Worm (Caenorhabditis elegans) whole organism, L3 larva: Measurements from ENCODE around the gene pfd-2.

Experiments used
- R02D3.7 ChIP-seq: fragments of 150-350 bp; optimal IDR thresholded peaks from 2 replicates; lab custom pipeline; 2014; ENCODE audit warnings: missing biosample characterization, missing genetic modification characterization
- ZK546.5 ChIP-seq: sonication (generic microtip); optimal IDR thresholded peaks from 2 replicates; lab custom pipeline; 2017; ENCODE audit warnings: missing biosample characterization, missing genetic modification characterization
- aly-2 ChIP-seq: fragments of 150-350 bp; optimal IDR thresholded peaks from 2 replicates; lab custom pipeline; 2014; ENCODE audit warnings: missing biosample characterization, missing genetic modification characterization
- ama-1 ChIP-seq: fragments of 150-350 bp; optimal IDR thresholded peaks from 2 replicates; lab custom pipeline; 2018
- ceh-16 ChIP-seq: sonication (generic microtip); optimal IDR thresholded peaks from 2 replicates; lab custom pipeline; 2017; ENCODE audit warnings: missing biosample characterization, missing genetic modification characterization
- ceh-28 ChIP-seq: fragments of 150-350 bp; optimal IDR thresholded peaks from 2 replicates; lab custom pipeline; 2014; ENCODE audit warnings: missing biosample characterization, missing genetic modification reagents, missing genetic modification characterization
- ceh-82 ChIP-seq: fragments of 150-350 bp; optimal IDR thresholded peaks from 2 replicates; lab custom pipeline; 2014; ENCODE audit warnings: missing biosample characterization, missing genetic modification characterization
- ceh-9 ChIP-seq: sonication (generic microtip); optimal IDR thresholded peaks from 2 replicates; lab custom pipeline; 2018; ENCODE audit warnings: missing biosample characterization, missing genetic modification characterization
- daf-12 ChIP-seq: fragments of 150-350 bp; optimal IDR thresholded peaks from 2 replicates; lab custom pipeline; 2014; ENCODE audit warnings: missing biosample characterization, missing genetic modification reagents, missing genetic modification characterization
- egl-27 ChIP-seq: sonication (generic microtip); optimal IDR thresholded peaks from 4 replicates; lab custom pipeline; 2017; ENCODE audit warnings: missing biosample characterization, missing genetic modification reagents, missing genetic modification characterization
- egl-5 ChIP-seq: fragments of 150-350 bp; optimal IDR thresholded peaks from 2 replicates; lab custom pipeline; 2017; ENCODE audit warnings: missing biosample characterization, missing genetic modification reagents, missing genetic modification characterization, inconsistent platforms
- elt-1 ChIP-seq: fragments of 150-350 bp; optimal IDR thresholded peaks from 2 replicates; lab custom pipeline; 2014; ENCODE audit warnings: missing biosample characterization, missing genetic modification characterization
- elt-2 ChIP-seq: sonication (generic microtip); optimal IDR thresholded peaks from 2 replicates; lab custom pipeline; 2016; ENCODE audit warnings: missing genetic modification reagents, mild to moderate bottlenecking, missing genetic modification characterization, missing compliant biosample characterization
- elt-3 ChIP-seq, 3 experiments: fragments of 150-350 bp in 1 of 3; sonication (generic microtip) in 2 of 3; optimal IDR thresholded peaks; 2 replicates in 2 of 3; 4 replicates in 1 of 3; lab custom pipeline; 2014 to 2017; ENCODE audit warnings: missing biosample characterization in 3 of 3, missing genetic modification characterization in 3 of 3
- eor-1 ChIP-seq, 2 experiments: fragments of 150-350 bp; optimal IDR thresholded peaks; 2 replicates each; lab custom pipeline; 2014 to 2018; ENCODE audit warnings: missing biosample characterization in 2 of 2, missing genetic modification characterization in 2 of 2
- fkh-10 ChIP-seq: sonication (generic microtip); optimal IDR thresholded peaks from 2 replicates; lab custom pipeline; 2017; ENCODE audit warnings: missing biosample characterization, missing genetic modification reagents, missing genetic modification characterization
- fkh-2 ChIP-seq: fragments of 150-350 bp; optimal IDR thresholded peaks from 2 replicates; lab custom pipeline; 2014; ENCODE audit warnings: missing biosample characterization, missing genetic modification reagents, missing genetic modification characterization
- fos-1 ChIP-seq: fragments of 150-350 bp; optimal IDR thresholded peaks from 2 replicates; lab custom pipeline; 2014; ENCODE audit warnings: missing biosample characterization, missing genetic modification characterization
- hmg-11 ChIP-seq: sonication (generic microtip); optimal IDR thresholded peaks from 2 replicates; lab custom pipeline; 2016; ENCODE audit warnings: missing genetic modification characterization, missing compliant biosample characterization
- jun-1 ChIP-seq: fragments of 150-350 bp; optimal IDR thresholded peaks from 2 replicates; lab custom pipeline; 2014; ENCODE audit warnings: missing biosample characterization, missing genetic modification reagents, missing genetic modification characterization
- lin-15B ChIP-seq: fragments of 150-350 bp; optimal IDR thresholded peaks from 2 replicates; lab custom pipeline; 2014; ENCODE audit warnings: missing biosample characterization, missing genetic modification characterization
- lin-39 ChIP-seq: fragments of 150-350 bp; optimal IDR thresholded peaks from 2 replicates; lab custom pipeline; 2018; ENCODE audit warnings: missing biosample characterization, missing genetic modification reagents, missing genetic modification characterization
- lsy-12 ChIP-seq: sonication (generic microtip); optimal IDR thresholded peaks from 2 replicates; lab custom pipeline; 2016; ENCODE audit warnings: mild to moderate bottlenecking, missing genetic modification characterization, missing compliant biosample characterization
- mdl-1 ChIP-seq: fragments of 150-350 bp; optimal IDR thresholded peaks from 2 replicates; lab custom pipeline; 2014; ENCODE audit warnings: missing biosample characterization, missing genetic modification characterization
- mml-1 ChIP-seq: fragments of 150-350 bp; sonication (generic microtip); optimal IDR thresholded peaks from 3 replicates; lab custom pipeline; 2014; ENCODE audit warnings: missing biosample characterization, missing genetic modification characterization
- nfya-1 ChIP-seq: sonication (generic microtip); optimal IDR thresholded peaks from 2 replicates; lab custom pipeline; 2017; ENCODE audit warnings: missing genetic modification characterization, mild to moderate bottlenecking, missing compliant biosample characterization, antibody characterized with exemption, moderate library complexity; ENCODE audit not compliant: insufficient read depth
- nhr-11 ChIP-seq: fragments of 150-350 bp; optimal IDR thresholded peaks from 2 replicates; lab custom pipeline; 2014; ENCODE audit warnings: missing biosample characterization, missing genetic modification characterization
- nhr-12 ChIP-seq: fragments of 150-350 bp; optimal IDR thresholded peaks from 2 replicates; lab custom pipeline; 2014; ENCODE audit warnings: missing biosample characterization, missing genetic modification characterization
- nhr-23 ChIP-seq: fragments of 150-350 bp; optimal IDR thresholded peaks from 2 replicates; lab custom pipeline; 2014; ENCODE audit warnings: missing biosample characterization, missing genetic modification reagents, missing genetic modification characterization
- nhr-237 ChIP-seq: fragments of 150-350 bp; optimal IDR thresholded peaks from 2 replicates; lab custom pipeline; 2014; ENCODE audit warnings: missing biosample characterization, missing genetic modification characterization
- nhr-25 ChIP-seq: sonication (generic microtip); optimal IDR thresholded peaks from 2 replicates; lab custom pipeline; 2017; ENCODE audit warnings: missing biosample characterization, missing genetic modification characterization
- nhr-28 ChIP-seq: fragments of 150-350 bp; optimal IDR thresholded peaks from 2 replicates; lab custom pipeline; 2014; ENCODE audit warnings: missing biosample characterization, missing genetic modification characterization
- nhr-43 ChIP-seq: sonication (generic microtip); optimal IDR thresholded peaks from 2 replicates; lab custom pipeline; 2016; ENCODE audit warnings: mild to moderate bottlenecking, missing genetic modification characterization, missing compliant biosample characterization; ENCODE audit not compliant: poor library complexity, severe bottlenecking
- nhr-67 ChIP-seq: fragments of 150-350 bp; optimal IDR thresholded peaks from 2 replicates; lab custom pipeline; 2014; ENCODE audit warnings: missing biosample characterization, missing genetic modification characterization
- nhr-76 ChIP-seq: fragments of 150-350 bp; sonication (generic microtip); optimal IDR thresholded peaks from 5 replicates; lab custom pipeline; 2014; ENCODE audit warnings: missing biosample characterization, missing genetic modification characterization
- nhr-77 ChIP-seq: fragments of 150-350 bp; optimal IDR thresholded peaks from 2 replicates; lab custom pipeline; 2014; ENCODE audit warnings: missing biosample characterization, missing genetic modification characterization
- pha-4 ChIP-seq: fragments of 150-350 bp; optimal IDR thresholded peaks from 2 replicates; lab custom pipeline; 2014; ENCODE audit warnings: missing biosample characterization, missing genetic modification reagents, missing genetic modification characterization
- pqm-1 ChIP-seq: fragments of 150-350 bp; optimal IDR thresholded peaks from 2 replicates; lab custom pipeline; 2017; ENCODE audit warnings: missing biosample characterization, missing genetic modification characterization, inconsistent platforms
- sea-2 ChIP-seq: fragments of 150-350 bp; sonication (generic microtip); optimal IDR thresholded peaks from 4 replicates; lab custom pipeline; 2014; ENCODE audit warnings: missing biosample characterization, missing genetic modification reagents, missing genetic modification characterization
- skn-1 ChIP-seq: fragments of 150-350 bp; optimal IDR thresholded peaks from 2 replicates; lab custom pipeline; 2014; ENCODE audit warnings: missing biosample characterization, missing genetic modification characterization
- snpc-4 ChIP-seq: fragments of 150-350 bp; optimal IDR thresholded peaks from 2 replicates; lab custom pipeline; 2014; ENCODE audit warnings: missing biosample characterization, missing genetic modification characterization
- tbx-2 ChIP-seq: sonication (generic microtip); optimal IDR thresholded peaks from 2 replicates; lab custom pipeline; 2016; ENCODE audit warnings: mild to moderate bottlenecking, missing genetic modification characterization, missing compliant biosample characterization
- unc-39 ChIP-seq: sonication (generic microtip); optimal IDR thresholded peaks from 4 replicates; lab custom pipeline; 2017; ENCODE audit warnings: missing biosample characterization, missing genetic modification characterization
- unc-62 ChIP-seq: fragments of 150-350 bp; sonication (generic microtip); optimal IDR thresholded peaks from 4 replicates; lab custom pipeline; 2014; ENCODE audit warnings: missing biosample characterization, missing genetic modification reagents, missing genetic modification characterization
- zag-1 ChIP-seq: fragments of 150-350 bp; optimal IDR thresholded peaks from 2 replicates; lab custom pipeline; 2014; ENCODE audit warnings: missing biosample characterization, missing genetic modification characterization
- ztf-11 ChIP-seq: fragments of 150-350 bp; optimal IDR thresholded peaks from 2 replicates; lab custom pipeline; 2014; ENCODE audit warnings: missing biosample characterization, missing genetic modification characterization
- ztf-4 ChIP-seq: fragments of 150-350 bp; optimal IDR thresholded peaks from 2 replicates; lab custom pipeline; 2014; ENCODE audit warnings: missing biosample characterization, missing genetic modification characterization

pfd-2 gene

ce11 chrII:4370842-4371241, 44.3 kb downstream of the pfd-2 start:
- TF ChIP-seq elt-1 (tag; lab: Kevin White, UChicago) (no peak), fkh-10 (GFP tag; lab: Kevin White, UChicago) (no peak), nhr-11 (tag; lab: Kevin White, UChicago) (no peak), eor-1 (tag; optimal IDR thresholded peaks at IDR 0.05; lab: Kevin White, UChicago) (no peak), nhr-25 (tag; lab: Kevin White, UChicago) (no peak), elt-3 (tag; optimal IDR thresholded peaks at IDR 0.05; lab: Kevin White, UChicago) (no peak), elt-2 (tag; lab: Kevin White, UChicago) (peak; percentile 0), pha-4 (tag; lab: Kevin White, UChicago) (peak; percentile 78)

- TF ChIP-seq mml-1 (no peak), nhr-43 (peak; percentile 21), nhr-11 (tag; lab: Kevin White, UChicago) (no peak), tbx-2 (tag; lab: Kevin White, UChicago) (no peak), ceh-16 (no peak), skn-1 (tag; lab: Kevin White, UChicago) (peak; percentile 21), fkh-2 (tag; lab: Kevin White, UChicago) (no peak), nhr-67 (tag; lab: Kevin White, UChicago) (no peak), egl-27 (tag; lab: Kevin White, UChicago) (no peak), ceh-82 (no peak), nhr-28 (tag; lab: Kevin White, UChicago) (no peak), lsy-12 (no peak), sea-2 (no peak), pqm-1 (tag; lab: Kevin White, UChicago) (peak; percentile 32), elt-1 (tag; lab: Kevin White, UChicago) (no peak), daf-12 (tag; lab: Kevin White, UChicago) (no peak), pha-4 (tag; lab: Kevin White, UChicago) (peak; percentile 24), ama-1 (peak; percentile 82), unc-62 (GFP tag; lab: Kevin White, UChicago) (no peak), nhr-12 (no peak), mdl-1 (tag; lab: Kevin White, UChicago) (no peak), lin-15B (tag; lab: Kevin White, UChicago) (no peak), aly-2 (tag; lab: Kevin White, UChicago) (no peak), eor-1 (tag; optimal IDR thresholded peaks at IDR 0.05; lab: Kevin White, UChicago) (no peak), nhr-76 (tag; lab: Kevin White, UChicago) (no peak), elt-3 (tag; optimal IDR thresholded peaks at IDR 0.05; lab: Kevin White, UChicago) (no peak), nfya-1 (tag; lab: Kevin White, UChicago) (no peak), R02D3.7 (tag; lab: Kevin White, UChicago) (no peak), nhr-237 (tag; lab: Kevin White, UChicago) (no peak), lin-39 (tag; lab: Kevin White, UChicago) (no peak), hmg-11 (tag; lab: Kevin White, UChicago) (no peak), zag-1 (tag; lab: Kevin White, UChicago) (no peak), nhr-25 (tag; lab: Kevin White, UChicago) (no peak), ceh-9 (tag; lab: Kevin White, UChicago) (no peak), egl-5 (tag; lab: Kevin White, UChicago) (no peak), jun-1 (no peak), fkh-10 (GFP tag; lab: Kevin White, UChicago) (no peak), elt-2 (tag; lab: Kevin White, UChicago) (peak; percentile 80), fos-1 (tag; lab: Kevin White, UChicago) (no peak), snpc-4 (tag; lab: Kevin White, UChicago) (no peak), ztf-4 (tag; lab: Kevin White, UChicago) (no peak), unc-39 (tag; lab: Kevin White, UChicago) (no peak), ceh-28 (tag; lab: Kevin White, UChicago) (no peak), nhr-77 (no peak), ztf-11 (tag; lab: Kevin White, UChicago) (no peak), ZK546.5 (tag; lab: Kevin White, UChicago) (no peak), nhr-23 (tag; lab: Kevin White, UChicago) (no peak)
Observed at ce11 chrII:4372406-4372805, 45.9 kb downstream of the pfd-2 start, which contains the start of gene paic-1. Gene paic-1, minus strand, starts transcription at chrII:4372525.
